Worm (Caenorhabditis elegans) whole organism, late embryonic: ENCODE measurements around the gene lev-8.

Experiments
- F13H6.1 ChIP-seq: sonication (generic microtip); optimal IDR thresholded peaks from 2 replicates; lab custom pipeline; 2016; ENCODE audit warnings: missing genetic modification characterization, missing compliant biosample characterization
- K09A11.1 ChIP-seq: sonication (generic microtip); optimal IDR thresholded peaks from 2 replicates; lab custom pipeline; 2017; ENCODE audit warnings: antibody characterized with exemption, mild to moderate bottlenecking, missing genetic modification characterization, missing compliant biosample characterization; ENCODE audit not compliant: insufficient read depth
- T23F11.4 ChIP-seq: fragments of 200-800 bp; sonication (Bioruptor generic); optimal IDR thresholded peaks from 2 replicates; lab custom pipeline; 2018; ENCODE audit warnings: mild to moderate bottlenecking, missing genetic modification characterization, missing compliant biosample characterization
- ceh-18 ChIP-seq: sonication (generic microtip); optimal IDR thresholded peaks from 2 replicates; lab custom pipeline; 2016; ENCODE audit warnings: missing genetic modification characterization, missing compliant biosample characterization
- ceh-24 ChIP-seq: sonication (generic microtip); optimal IDR thresholded peaks from 2 replicates; lab custom pipeline; 2016; ENCODE audit warnings: mild to moderate bottlenecking, missing genetic modification characterization, missing compliant biosample characterization
- ceh-31 ChIP-seq: sonication (generic microtip); optimal IDR thresholded peaks from 2 replicates; lab custom pipeline; 2016; ENCODE audit warnings: missing genetic modification characterization, missing compliant biosample characterization
- ceh-34 ChIP-seq: sonication (generic microtip); optimal IDR thresholded peaks from 2 replicates; lab custom pipeline; 2016; ENCODE audit warnings: mild to moderate bottlenecking, missing genetic modification characterization, missing compliant biosample characterization
- ceh-45 ChIP-seq: fragments of 200-800 bp; sonication (Bioruptor generic); IDR thresholded peaks from 2 replicates; pipeline ENCODE4 v1.3.6; 2022; ENCODE audit warnings: missing genetic modification reagents, missing genetic modification characterization, missing compliant biosample characterization
- ceh-48 ChIP-seq: sonication (generic microtip); optimal IDR thresholded peaks from 2 replicates; lab custom pipeline; 2016; ENCODE audit warnings: missing genetic modification characterization, inconsistent platforms, missing compliant biosample characterization
- ceh-6 ChIP-seq: fragments of 200-800 bp; sonication (Bioruptor generic); optimal IDR thresholded peaks from 2 replicates; lab custom pipeline; 2018; ENCODE audit warnings: mild to moderate bottlenecking, missing genetic modification characterization, missing compliant biosample characterization
- ceh-9 ChIP-seq: sonication (generic microtip); optimal IDR thresholded peaks from 2 replicates; lab custom pipeline; 2016; ENCODE audit warnings: mild to moderate bottlenecking, missing genetic modification characterization, inconsistent platforms, missing compliant biosample characterization
- elt-2 ChIP-seq: sonication (generic microtip); optimal IDR thresholded peaks from 2 replicates; lab custom pipeline; 2016; ENCODE audit warnings: missing genetic modification reagents, missing genetic modification characterization, missing compliant biosample characterization
- hlh-15 ChIP-seq: sonication (generic microtip); optimal IDR thresholded peaks from 2 replicates; lab custom pipeline; 2016; ENCODE audit warnings: missing genetic modification characterization, missing compliant biosample characterization
- hlh-6 ChIP-seq: sonication (generic microtip); optimal IDR thresholded peaks from 2 replicates; lab custom pipeline; 2016; ENCODE audit warnings: missing genotype, missing genetic modification characterization, missing compliant biosample characterization
- hlh-8 ChIP-seq: sonication (generic microtip); optimal IDR thresholded peaks from 2 replicates; lab custom pipeline; 2016; ENCODE audit warnings: missing genotype, missing genetic modification characterization, missing compliant biosample characterization
- lin-11 ChIP-seq: fragments of 200-800 bp; sonication (Bioruptor generic); optimal IDR thresholded peaks from 2 replicates; lab custom pipeline; 2018; ENCODE audit warnings: mild to moderate bottlenecking, missing genetic modification characterization, missing compliant biosample characterization
- nfya-1 ChIP-seq: sonication (generic microtip); optimal IDR thresholded peaks from 2 replicates; lab custom pipeline; 2017; ENCODE audit warnings: missing genetic modification characterization, mild to moderate bottlenecking, missing compliant biosample characterization, antibody characterized with exemption, moderate library complexity
- nhr-232 ChIP-seq: sonication (generic microtip); optimal IDR thresholded peaks from 2 replicates; lab custom pipeline; 2016; ENCODE audit warnings: missing genetic modification characterization, missing compliant biosample characterization
- odd-2 ChIP-seq: sonication (generic microtip); optimal IDR thresholded peaks from 2 replicates; lab custom pipeline; 2017; ENCODE audit warnings: antibody characterized with exemption, mild to moderate bottlenecking, missing genetic modification characterization, missing compliant biosample characterization
- pag-3 ChIP-seq: sonication (generic microtip); optimal IDR thresholded peaks from 2 replicates; lab custom pipeline; 2016; ENCODE audit warnings: missing compliant biosample characterization, missing genetic modification characterization, borderline replicate concordance
- pha-2 ChIP-seq: sonication (generic microtip); optimal IDR thresholded peaks from 2 replicates; lab custom pipeline; 2017; ENCODE audit warnings: mild to moderate bottlenecking, missing genetic modification characterization, missing compliant biosample characterization
- pqm-1 ChIP-seq: sonication (generic microtip); optimal IDR thresholded peaks from 2 replicates; lab custom pipeline; 2016; ENCODE audit warnings: missing genetic modification characterization, missing compliant biosample characterization
- pros-1 ChIP-seq: fragments of 150-350 bp; optimal IDR thresholded peaks from 2 replicates; lab custom pipeline; 2014; ENCODE audit warnings: missing biosample characterization, missing genetic modification reagents, missing genetic modification characterization
- sdc-2 ChIP-seq: sonication (generic microtip); optimal IDR thresholded peaks from 2 replicates; lab custom pipeline; 2016; ENCODE audit warnings: missing genotype, missing genetic modification characterization, missing compliant biosample characterization
- sox-4 ChIP-seq: sonication (generic microtip); optimal IDR thresholded peaks from 2 replicates; lab custom pipeline; 2017; ENCODE audit warnings: mild to moderate bottlenecking, missing genetic modification characterization, inconsistent platforms, missing compliant biosample characterization
- tbx-2 ChIP-seq: sonication (generic microtip); optimal IDR thresholded peaks from 2 replicates; lab custom pipeline; 2016; ENCODE audit warnings: missing genetic modification characterization, missing compliant biosample characterization
- ttx-3 ChIP-seq: sonication (generic microtip); optimal IDR thresholded peaks from 2 replicates; lab custom pipeline; 2016; ENCODE audit warnings: missing genetic modification reagents, missing genetic modification characterization, missing compliant biosample characterization
- unc-3 ChIP-seq, 2 experiments: fragments of 200-800 bp in 1 of 2; sonication (Bioruptor generic) in 1 of 2; sonication (generic microtip) in 1 of 2; conservative IDR thresholded peaks in 1 of 2; optimal IDR thresholded peaks in 1 of 2; 2 replicates each; pipeline versions ENCODE4 v1.3.6 to Lab custom; 2016 to 2022; ENCODE audit warnings: missing compliant biosample characterization in 2 of 2, missing genetic modification characterization in 2 of 2, missing genetic modification reagents in 1 of 2
- unc-42 ChIP-seq: sonication (generic microtip); optimal IDR thresholded peaks from 2 replicates; lab custom pipeline; 2016; ENCODE audit warnings: missing genotype, missing genetic modification characterization, missing compliant biosample characterization
- unc-86 ChIP-seq: sonication (generic microtip); optimal IDR thresholded peaks from 2 replicates; lab custom pipeline; 2016; ENCODE audit warnings: missing genetic modification characterization, missing compliant biosample characterization
- ztf-16 ChIP-seq: sonication (generic microtip); optimal IDR thresholded peaks from 2 replicates; lab custom pipeline; 2017; ENCODE audit warnings: missing genetic modification characterization, missing compliant biosample characterization

Gene lev-8

DNA sequence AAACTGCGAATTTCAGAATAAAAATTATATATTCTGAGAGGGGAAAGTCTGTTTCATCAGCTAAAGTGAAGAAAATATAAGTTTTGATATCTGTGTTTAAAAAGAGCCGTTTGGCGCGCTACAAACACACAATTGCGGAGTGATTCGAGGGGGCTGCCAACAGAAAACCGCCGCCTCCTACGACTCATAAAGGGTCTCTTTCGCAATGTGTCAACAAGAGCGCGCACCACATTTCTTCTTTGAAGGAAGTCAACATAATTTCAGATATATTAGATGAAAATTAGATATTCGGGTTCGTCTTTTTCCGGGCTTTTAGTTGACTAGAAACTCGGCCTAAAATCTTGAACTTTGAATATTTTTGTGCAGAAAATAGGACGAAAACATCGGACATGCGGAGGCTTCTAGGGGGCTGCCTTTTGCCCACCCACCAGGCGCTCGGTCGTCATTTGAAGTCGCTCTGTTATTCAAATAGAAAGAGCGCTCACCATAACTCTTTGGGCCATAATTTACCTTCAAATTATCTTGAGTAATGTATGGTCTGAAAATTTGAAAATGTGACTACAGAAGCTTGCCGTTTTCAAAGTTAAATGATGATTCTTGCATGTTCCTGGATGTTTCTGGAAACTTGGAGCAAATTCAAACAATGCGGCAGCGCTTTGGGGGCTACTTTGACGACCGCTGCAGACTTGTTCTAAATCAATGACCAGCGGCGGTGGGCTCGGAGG lies 45.2 kb downstream of the lev-8 start (continued):
- peak; percentile 89 for TF ChIP-seq lin-11 (tag; lab: Kevin White, UChicago)

DNA sequence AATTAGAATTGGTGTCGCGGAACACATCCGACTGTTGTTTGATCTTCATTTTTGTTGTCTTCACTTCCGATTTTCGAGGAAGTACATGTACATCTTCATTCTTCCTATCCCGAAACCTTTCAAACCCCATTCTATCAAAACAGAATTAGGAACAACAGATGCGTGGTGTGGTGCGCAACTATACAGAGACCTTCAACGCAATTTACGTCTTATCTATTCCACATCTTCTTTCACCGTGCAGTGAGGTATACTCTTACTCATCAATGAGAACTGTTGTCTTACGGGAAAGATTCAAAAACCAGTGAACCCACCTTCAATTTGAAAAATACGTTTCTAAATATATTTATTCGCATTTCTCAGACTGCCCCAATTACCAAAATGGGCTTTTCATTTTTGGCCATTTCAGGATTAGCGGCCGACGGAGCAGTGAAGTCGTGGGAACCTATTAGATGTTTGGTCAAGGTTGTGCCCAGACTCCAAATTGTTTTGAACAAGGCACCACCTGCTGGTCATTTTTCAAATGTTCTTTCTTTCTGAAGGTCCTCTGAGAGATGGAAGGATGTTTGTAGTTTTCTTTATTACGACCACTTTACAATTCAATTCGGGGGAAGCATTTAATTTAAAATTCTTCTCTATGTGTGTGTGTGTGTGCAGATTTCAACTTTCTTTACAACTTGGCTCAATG lies 46.2 kb downstream of the lev-8 start:
- no peak for TF ChIP-seq F13H6.1
- TF ChIP-seq unc-3 (GFP tag; conservative IDR thresholded peaks at IDR 0.05; lab: Robert Waterston, UW): no peak
- no peak for TF ChIP-seq unc-3 (tag; optimal IDR thresholded peaks at IDR 0.05; lab: Kevin White, UChicago)
- no peak for TF ChIP-seq ztf-16 (tag; lab: Kevin White, UChicago)
- no peak for TF ChIP-seq nhr-232 (tag; lab: Kevin White, UChicago)
- no peak for TF ChIP-seq ceh-18 (tag; lab: Kevin White, UChicago)
- TF ChIP-seq hlh-15 (tag; lab: Kevin White, UChicago): no peak
- no peak for TF ChIP-seq hlh-8
- TF ChIP-seq unc-86: no peak
- no peak for TF ChIP-seq elt-2 (tag; lab: Kevin White, UChicago)
- no peak for TF ChIP-seq hlh-6 (tag; lab: Kevin White, UChicago)
- TF ChIP-seq tbx-2 (tag; lab: Kevin White, UChicago): no peak
- no peak for TF ChIP-seq sox-4 (tag; lab: Kevin White, UChicago)
- TF ChIP-seq ceh-24 (tag; lab: Kevin White, UChicago): no peak
- TF ChIP-seq K09A11.1 (tag; lab: Kevin White, UChicago): no peak
- TF ChIP-seq sdc-2 (tag; lab: Kevin White, UChicago): no peak
- TF ChIP-seq pag-3 (tag; lab: Kevin White, UChicago): no peak
- TF ChIP-seq T23F11.4 (GFP tag; lab: Kevin White, UChicago): no peak
- no peak for TF ChIP-seq ceh-6
- TF ChIP-seq odd-2 (tag; lab: Kevin White, UChicago): no peak

DNA sequence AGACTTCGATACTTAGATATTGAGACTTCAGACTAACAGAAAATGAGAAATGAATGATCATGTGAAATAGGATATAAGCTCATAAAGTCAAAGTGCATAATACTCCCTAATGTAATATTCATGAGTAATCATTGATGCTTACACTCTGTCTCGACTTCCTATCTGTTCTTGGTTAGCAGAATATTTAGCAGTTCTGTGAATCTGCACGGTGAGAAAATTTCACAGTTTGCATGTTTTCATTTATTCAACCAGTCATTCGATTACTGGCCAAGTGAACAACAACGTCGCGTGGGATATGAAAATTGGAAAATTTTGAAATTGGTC lies 46.7 kb downstream of the lev-8 start:
- TF ChIP-seq tbx-2 (tag; lab: Kevin White, UChicago) (no peak), ttx-3 (tag; lab: Kevin White, UChicago) (no peak), ceh-48 (no peak), unc-42 (tag; lab: Kevin White, UChicago) (peak; percentile 14), sox-4 (tag; lab: Kevin White, UChicago) (no peak), pqm-1 (tag; lab: Kevin White, UChicago) (no peak), ceh-31 (tag; lab: Kevin White, UChicago) (peak; percentile 26), pha-2 (tag; lab: Kevin White, UChicago) (no peak), ceh-34 (no peak), unc-86 (no peak)

DNA sequence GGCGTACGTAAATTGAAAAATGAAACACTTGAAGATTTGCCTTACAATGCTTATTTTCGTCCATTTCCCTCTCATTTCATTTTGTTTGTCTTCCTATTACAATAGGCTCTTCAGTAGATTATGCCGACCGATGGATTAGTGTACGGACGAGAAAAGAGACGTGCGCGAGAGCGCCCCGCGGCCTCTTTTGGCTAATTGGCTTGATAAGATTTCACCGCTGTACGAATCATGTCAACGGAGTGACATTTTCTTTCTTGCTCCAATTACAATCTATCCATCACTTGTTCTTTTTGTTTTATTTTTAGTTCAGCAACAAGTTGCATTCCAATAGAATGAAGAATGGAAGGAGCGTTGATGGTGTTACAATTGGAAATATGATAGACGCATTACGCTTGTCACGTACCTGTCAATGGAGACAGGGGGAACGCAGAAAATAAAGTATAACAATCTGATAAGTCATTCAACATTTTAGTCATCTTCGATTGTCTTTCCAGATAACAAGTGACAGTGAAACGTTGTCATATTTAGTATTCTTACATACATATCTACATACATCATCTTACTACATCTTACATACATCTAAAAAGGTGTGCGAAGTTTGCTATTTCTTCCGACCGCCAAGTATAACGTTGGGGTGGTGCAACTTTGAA lies 47.5 kb downstream of the lev-8 start:
- TF ChIP-seq unc-42 (tag; lab: Kevin White, UChicago) (peak; percentile 83), tbx-2 (tag; lab: Kevin White, UChicago) (peak; percentile 31), nfya-1 (tag; lab: Kevin White, UChicago) (peak; percentile 40), nhr-232 (tag; lab: Kevin White, UChicago) (no peak), ceh-48 (no peak), ceh-45 (GFP tag; lab: Robert Waterston, UW) (no peak), pros-1 (peak; percentile 39), ceh-6 (no peak), ceh-9 (tag; lab: Kevin White, UChicago) (no peak)
